Worm (Caenorhabditis elegans) whole organism, mixed stage, embryonic: ENCODE data around the gene ugt-64.
A peak's percentile ranks its signal among the peaks of the same experiment; 100 is the strongest.

ENCODE experiments used
- bed-3 ChIP-seq: fragments of 200-800 bp; sonication (Bioruptor generic); optimal IDR thresholded peaks from 3 replicates; lab custom pipeline; 2018; ENCODE audit warnings: mild to moderate bottlenecking, missing genetic modification characterization, moderate library complexity, missing compliant biosample characterization
- ceh-39 ChIP-seq: fragments of 150-350 bp; optimal IDR thresholded peaks from 2 replicates; lab custom pipeline; 2014; ENCODE audit warnings: missing biosample characterization, missing genetic modification characterization
- ceh-83 ChIP-seq: fragments of 200-800 bp; sonication (Bioruptor generic); optimal IDR thresholded peaks from 2 replicates; lab custom pipeline; 2018; ENCODE audit warnings: mild to moderate bottlenecking, missing genetic modification characterization, missing compliant biosample characterization
- ces-1 ChIP-seq: fragments of 150-350 bp; optimal IDR thresholded peaks from 2 replicates; lab custom pipeline; 2014; ENCODE audit warnings: missing biosample characterization, missing genetic modification reagents, missing genetic modification characterization
- cnd-1 ChIP-seq: fragments of 200-800 bp; sonication (Bioruptor generic); optimal IDR thresholded peaks from 2 replicates; lab custom pipeline; 2018; ENCODE audit warnings: mild to moderate bottlenecking, missing genetic modification characterization, missing compliant biosample characterization
- elt-1 ChIP-seq: sonication (generic microtip); optimal IDR thresholded peaks from 2 replicates; lab custom pipeline; 2017; ENCODE audit warnings: missing genetic modification characterization, mild to moderate bottlenecking, missing compliant biosample characterization, antibody characterized with exemption, moderate library complexity, borderline replicate concordance; ENCODE audit not compliant: insufficient read depth
- elt-3 ChIP-seq: fragments of 150-350 bp; optimal IDR thresholded peaks from 2 replicates; lab custom pipeline; 2014; ENCODE audit warnings: missing biosample characterization, missing genetic modification characterization
- flh-1 ChIP-seq: fragments of 200-800 bp; sonication (Bioruptor generic); optimal IDR thresholded peaks from 2 replicates; lab custom pipeline; 2018; ENCODE audit warnings: mild to moderate bottlenecking, missing genetic modification characterization, moderate library complexity, missing compliant biosample characterization
- ham-2 ChIP-seq: fragments of 200-800 bp; sonication (Bioruptor generic); optimal IDR thresholded peaks from 2 replicates; lab custom pipeline; 2018; ENCODE audit warnings: mild to moderate bottlenecking, missing genetic modification characterization, missing compliant biosample characterization
- hlh-1 ChIP-seq: fragments of 150-350 bp; optimal IDR thresholded peaks from 2 replicates; lab custom pipeline; 2014; ENCODE audit warnings: missing biosample characterization, missing genetic modification reagents, missing genetic modification characterization
- lin-32 ChIP-seq: fragments of 200-800 bp; sonication (Bioruptor generic); optimal IDR thresholded peaks from 2 replicates; lab custom pipeline; 2018; ENCODE audit warnings: mild to moderate bottlenecking, missing genetic modification characterization, missing compliant biosample characterization
- lsy-2 ChIP-seq: fragments of 150-350 bp; optimal IDR thresholded peaks from 2 replicates; lab custom pipeline; 2014; ENCODE audit warnings: missing biosample characterization, missing genetic modification characterization
- mab-5 ChIP-seq: fragments of 150-350 bp; optimal IDR thresholded peaks from 2 replicates; lab custom pipeline; 2014; ENCODE audit warnings: missing biosample characterization, missing genetic modification characterization
- mls-2 ChIP-seq: sonication (generic microtip); optimal IDR thresholded peaks from 2 replicates; lab custom pipeline; 2016; ENCODE audit warnings: mild to moderate bottlenecking, missing genetic modification characterization, moderate library complexity, missing compliant biosample characterization
- nhr-12 ChIP-seq: fragments of 150-350 bp; optimal IDR thresholded peaks from 2 replicates; lab custom pipeline; 2014; ENCODE audit warnings: missing biosample characterization, missing genetic modification characterization
- nhr-2 ChIP-seq: fragments of 150-350 bp; optimal IDR thresholded peaks from 2 replicates; lab custom pipeline; 2014; ENCODE audit warnings: missing biosample characterization, missing genetic modification characterization
- nhr-237 ChIP-seq: fragments of 150-350 bp; optimal IDR thresholded peaks from 2 replicates; lab custom pipeline; 2014; ENCODE audit warnings: missing biosample characterization, missing genetic modification characterization
- nhr-28 ChIP-seq: fragments of 150-350 bp; optimal IDR thresholded peaks from 2 replicates; lab custom pipeline; 2014; ENCODE audit warnings: missing biosample characterization, missing genetic modification characterization
- nhr-76 ChIP-seq: sonication (generic microtip); optimal IDR thresholded peaks from 2 replicates; lab custom pipeline; 2017; ENCODE audit warnings: missing biosample characterization, missing genetic modification characterization
- sem-2 ChIP-seq: fragments of 200-800 bp; sonication (Bioruptor generic); optimal IDR thresholded peaks from 2 replicates; lab custom pipeline; 2018; ENCODE audit warnings: mild to moderate bottlenecking, missing genetic modification characterization, missing compliant biosample characterization
- snpc-4 ChIP-seq: fragments of 150-350 bp; optimal IDR thresholded peaks from 2 replicates; lab custom pipeline; 2014; ENCODE audit warnings: missing biosample characterization, missing genetic modification characterization
- sptf-1 ChIP-seq: sonication (generic microtip); optimal IDR thresholded peaks from 2 replicates; lab custom pipeline; 2017; ENCODE audit warnings: mild to moderate bottlenecking, missing genetic modification characterization, moderate library complexity, missing compliant biosample characterization
- tbx-8 ChIP-seq: fragments of 200-800 bp; sonication (Bioruptor generic); optimal IDR thresholded peaks from 2 replicates; lab custom pipeline; 2018; ENCODE audit warnings: mild to moderate bottlenecking, missing genetic modification characterization, moderate library complexity, missing compliant biosample characterization
- unc-120 ChIP-seq: sonication (generic microtip); optimal IDR thresholded peaks from 2 replicates; lab custom pipeline; 2017; ENCODE audit warnings: missing genetic modification characterization, missing compliant biosample characterization; ENCODE audit not compliant: poor library complexity, severe bottlenecking
- unc-39 ChIP-seq: fragments of 150-350 bp; optimal IDR thresholded peaks from 2 replicates; lab custom pipeline; 2014; ENCODE audit warnings: missing biosample characterization, missing genetic modification characterization
- unc-62 ChIP-seq: fragments of 150-350 bp; optimal IDR thresholded peaks from 2 replicates; lab custom pipeline; 2014; ENCODE audit warnings: missing biosample characterization, missing genetic modification reagents, missing genetic modification characterization
- zip-8 ChIP-seq: fragments of 150-350 bp; optimal IDR thresholded peaks from 2 replicates; lab custom pipeline; 2014; ENCODE audit warnings: missing biosample characterization, missing genetic modification characterization
- ztf-11 ChIP-seq: fragments of 150-350 bp; optimal IDR thresholded peaks from 2 replicates; lab custom pipeline; 2014; ENCODE audit warnings: missing biosample characterization, missing genetic modification characterization

Gene ugt-64

DNA sequence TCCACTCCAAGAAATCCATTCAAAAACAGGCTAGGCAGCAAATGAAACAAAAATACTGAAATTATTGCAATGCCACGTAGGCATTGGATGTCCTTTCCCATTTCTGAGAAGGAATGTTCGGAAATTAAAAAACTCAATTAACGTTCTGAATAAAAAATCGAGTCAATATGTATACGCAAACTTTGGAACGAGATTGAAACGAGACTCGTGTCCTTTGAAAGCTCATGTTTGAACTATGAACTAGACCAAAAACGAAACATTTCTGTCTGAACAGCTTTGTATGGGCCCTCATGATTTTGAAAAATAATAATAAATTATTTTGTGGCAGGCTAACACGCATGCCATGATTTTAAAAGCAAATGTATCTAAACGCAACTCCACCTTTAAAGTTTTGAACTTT lies 31.1 kb downstream of the ugt-64 start, which contains the start of gene oac-2:
Gene oac-2 (minus strand): TSS at position 101 of the 400 bp plus-strand sequence.
- no peak for TF ChIP-seq snpc-4 (tag; lab: Kevin White, UChicago)
- no peak for TF ChIP-seq nhr-76 (tag; lab: Kevin White, UChicago)
- no peak for TF ChIP-seq elt-1

DNA sequence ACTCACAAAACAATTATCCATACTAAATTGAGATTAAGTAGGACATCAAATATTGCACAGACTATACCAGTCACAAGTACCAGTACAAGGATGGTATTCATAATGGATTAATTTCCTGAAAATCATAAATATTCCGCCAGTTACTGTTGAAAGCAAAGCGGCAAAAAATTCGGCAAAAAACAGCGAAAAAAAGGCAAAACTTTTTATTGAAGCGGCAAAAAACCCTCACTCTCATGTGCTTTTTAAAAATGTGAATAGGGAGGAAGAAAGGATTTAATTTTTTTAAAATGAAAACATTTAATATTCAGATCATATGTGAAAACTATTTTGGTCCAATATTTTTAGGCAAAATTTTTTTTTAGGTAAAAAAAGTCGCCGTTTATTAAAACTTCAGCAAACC lies 35.4 kb downstream of the ugt-64 start, which contains the start of gene srbc-29:
Gene srbc-29 (minus strand): TSS at position 101 of the 400 bp plus-strand sequence.
- TF ChIP-seq hlh-1 (no peak), mab-5 (tag; lab: Kevin White, UChicago) (no peak), ztf-11 (tag; lab: Kevin White, UChicago) (no peak), ces-1 (no peak), sptf-1 (tag; lab: Kevin White, UChicago) (no peak), ham-2 (no peak), elt-3 (tag; lab: Kevin White, UChicago) (no peak), unc-39 (no peak), lsy-2 (tag; lab: Kevin White, UChicago) (no peak), lin-32 (no peak), nhr-2 (tag; lab: Kevin White, UChicago) (no peak), zip-8 (tag; lab: Kevin White, UChicago) (no peak), ceh-83 (no peak), tbx-8 (GFP tag; lab: Kevin White, UChicago) (no peak), sem-2 (no peak), elt-1 (no peak), cnd-1 (tag; lab: Kevin White, UChicago) (no peak), nhr-76 (tag; lab: Kevin White, UChicago) (no peak), nhr-237 (tag; lab: Kevin White, UChicago) (no peak)

DNA sequence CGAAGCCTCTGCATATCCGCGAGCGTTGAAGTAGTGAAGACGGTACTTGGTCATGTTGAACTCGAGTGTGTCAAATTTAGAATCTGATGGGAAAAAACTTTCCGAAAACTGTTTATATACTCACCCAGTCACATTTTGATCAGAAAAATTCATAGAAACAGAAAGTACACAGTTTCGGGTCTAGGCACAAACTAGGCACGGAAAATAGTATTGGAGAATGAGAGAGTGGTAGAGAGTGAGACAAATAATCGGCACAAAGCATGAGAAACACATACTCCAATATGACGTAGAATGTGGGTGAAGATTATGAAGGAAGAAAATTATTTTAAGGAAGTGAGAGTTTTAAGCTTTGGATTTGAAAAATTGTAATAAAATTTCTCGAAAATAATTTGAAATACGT lies 37.7 kb downstream of the ugt-64 start, which contains the start of gene gst-33:
Gene gst-33 (minus strand): TSS at position 127 of the 400 bp plus-strand sequence.
- no peak for TF ChIP-seq ces-1

DNA sequence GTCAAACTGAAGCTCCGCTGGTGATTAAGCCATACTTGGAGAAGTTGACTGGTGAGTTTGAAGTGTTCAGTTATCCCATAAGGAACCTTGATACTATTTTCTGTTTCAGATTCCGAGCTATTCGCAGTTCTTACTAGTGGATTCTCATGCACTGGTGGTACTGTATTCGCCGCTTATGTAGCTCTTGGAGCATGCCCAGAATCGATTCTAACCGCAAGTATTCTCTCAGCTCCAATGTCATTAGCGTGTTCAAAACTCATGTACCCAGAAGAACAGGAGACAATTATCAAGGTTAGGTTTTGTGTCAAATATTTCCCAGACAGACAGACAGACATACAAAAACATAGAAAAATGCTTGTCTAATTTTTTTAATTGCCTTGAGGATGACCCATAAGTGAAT lies 41.3 kb downstream of the ugt-64 start:
- TF ChIP-seq unc-62 (GFP tag; lab: Kevin White, UChicago) (no peak), nhr-12 (tag; lab: Kevin White, UChicago) (no peak), nhr-28 (tag; lab: Kevin White, UChicago) (no peak), elt-3 (tag; lab: Kevin White, UChicago) (no peak), nhr-237 (tag; lab: Kevin White, UChicago) (no peak), zip-8 (tag; lab: Kevin White, UChicago) (no peak), flh-1 (no peak)

DNA sequence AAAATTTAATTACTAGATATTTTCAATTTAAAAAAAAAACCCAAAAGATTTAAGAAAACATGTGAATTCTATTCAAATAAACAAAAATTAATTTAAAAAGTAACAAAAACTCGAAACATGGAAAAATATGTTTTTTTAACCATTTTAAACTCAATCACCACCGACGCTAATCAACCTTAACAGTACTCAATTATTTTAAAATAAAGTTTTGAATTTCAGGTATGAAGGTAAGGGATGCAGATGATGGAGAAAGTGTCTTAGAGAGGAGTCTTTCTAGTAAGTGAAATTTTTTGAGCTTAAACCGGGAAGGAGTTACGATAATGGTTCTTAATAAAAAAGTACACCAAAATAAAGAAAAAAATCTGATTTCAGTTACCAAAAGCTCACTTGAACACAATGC lies 42.6 kb downstream of the ugt-64 start, which contains the start of gene slc-28.1:
Gene slc-28.1 (plus strand): TSS at position 301 of the 400 bp plus-strand sequence.
- TF ChIP-seq bed-3 (GFP tag; lab: Kevin White, UChicago) (no peak), ceh-39 (tag; lab: Kevin White, UChicago) (no peak)

DNA sequence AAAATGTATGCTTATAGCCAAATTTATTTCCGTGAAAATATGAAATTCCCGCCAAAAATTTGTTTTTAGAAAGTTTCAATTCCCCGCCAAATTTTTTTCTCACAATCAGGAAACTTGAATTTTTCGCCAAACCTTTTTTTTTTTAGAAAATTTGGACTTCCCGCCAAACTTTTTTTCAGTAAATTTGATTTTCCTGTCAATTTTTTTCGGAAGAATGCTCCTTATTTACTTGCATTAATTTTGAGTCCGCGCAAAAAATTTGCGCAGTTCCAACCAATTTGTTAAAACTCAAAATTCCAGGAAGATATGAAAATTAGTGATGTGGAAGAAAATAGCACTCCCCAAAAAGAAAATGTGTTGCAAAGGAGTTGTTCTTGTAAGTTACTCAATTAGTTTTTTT lies 46.2 kb downstream of the ugt-64 start, which contains the start of gene slc-28.2:
Gene slc-28.2 (plus strand): TSS at position 301 of the 400 bp plus-strand sequence.
- TF ChIP-seq bed-3 (GFP tag; lab: Kevin White, UChicago) (no peak), ceh-39 (tag; lab: Kevin White, UChicago) (no peak), sem-2 (no peak), ces-1 (no peak), elt-1 (no peak), ceh-83 (no peak), lsy-2 (tag; lab: Kevin White, UChicago) (no peak), nhr-76 (tag; lab: Kevin White, UChicago) (no peak), unc-120 (tag; lab: Kevin White, UChicago) (no peak), mls-2 (tag; lab: Kevin White, UChicago) (no peak)

DNA sequence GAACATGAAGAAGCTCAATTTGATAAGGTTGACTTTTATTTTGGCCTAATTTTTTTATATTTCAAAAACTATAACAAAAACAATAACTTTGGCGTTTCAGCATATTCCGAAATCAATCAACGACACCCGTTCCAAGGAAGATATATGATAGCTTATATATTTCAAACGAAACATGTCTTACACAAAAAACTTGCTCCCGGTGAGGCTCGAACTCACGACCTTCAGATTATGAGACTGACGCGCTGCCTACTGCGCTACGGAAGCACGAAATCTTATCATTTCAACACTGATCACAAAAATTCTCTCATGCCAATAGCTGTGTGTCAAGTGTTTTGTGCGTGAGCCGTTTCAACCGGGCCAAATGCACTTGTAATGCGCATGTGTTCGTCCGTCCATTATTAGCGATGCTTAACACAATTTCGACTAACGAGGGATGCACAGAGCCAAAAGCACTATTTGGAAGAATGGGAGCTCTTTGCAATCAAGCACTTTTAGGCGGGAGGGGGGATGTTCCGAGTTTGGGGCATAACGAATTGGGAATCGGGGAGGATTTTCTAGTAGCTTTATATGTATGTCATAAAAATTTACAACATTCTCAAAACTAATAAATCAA lies 50.9 kb downstream of the ugt-64 start:
- peak; percentile 93 for TF ChIP-seq ces-1
- TF ChIP-seq bed-3 (GFP tag; lab: Kevin White, UChicago): no peak
